Fruit fly (Drosophila melanogaster) whole organism, pupa: ENCODE measurements around the gene Hr38.

Experiments
- CG10348 ChIP-seq: fragments of 200-800 bp; sonication (Bioruptor generic); IDR thresholded peaks from 2 replicates; pipeline ENCODE4 v1.3.6; 2022; ENCODE audit warnings: missing biosample characterization, missing genetic modification characterization
- CG32121 ChIP-seq: fragments of 200-800 bp; sonication (Bioruptor generic); IDR thresholded peaks from 2 replicates; pipeline ENCODE4 v1.3.6; 2022; ENCODE audit warnings: missing biosample characterization, missing genetic modification characterization
- gl ChIP-seq: fragments of 200-800 bp; sonication (Bioruptor generic); optimal IDR thresholded peaks from 2 replicates; lab custom pipeline; 2018; ENCODE audit warnings: missing biosample characterization, mild to moderate bottlenecking, missing genetic modification characterization

- TF ChIP-seq CG32121 (GFP tag; lab: Robert Waterston, UW) (no peak), CG10348 (GFP tag; lab: Robert Waterston, UW) (no peak), gl (tag; lab: Kevin White, UChicago) (no peak)
Measured at dm6 chr2L:20661071-20661470, 53.3 kb downstream of the Hr38 start.
